Worm (Caenorhabditis elegans): Measurements from ENCODE around the gene F17E9.18.
"Not testable (repeated sequence)": the region's sequence is repeated elsewhere in the genome, so short reads cannot be mapped to it uniquely, and the experiment has no call there.

Gene F17E9.18

ce11 chrIV:8354572-8354971, 7.6 kb upstream of the F17E9.18 start, which contains the start of gene F17E9.3:
F17E9.3 (plus strand) TSS chrIV:8354872.
- no peak for TF ChIP-seq ama-1 (optimal IDR thresholded peaks at IDR 0.05)
- TF ChIP-seq ama-1 (GFP tag; optimal IDR thresholded peaks at IDR 0.05), result no peak
- TF ChIP-seq hmg-20 (GFP tag; IDR thresholded peaks at IDR 0.05), result no peak
- no peak for TF ChIP-seq F52B5.7 (tag; optimal IDR thresholded peaks at IDR 0.05)
- TF ChIP-seq T26A5.8 (tag; optimal IDR thresholded peaks at IDR 0.05), result no peak
- no peak for TF ChIP-seq attf-5 (GFP tag; optimal IDR thresholded peaks at IDR 0.05)
- no peak for TF ChIP-seq tlf-1 (GFP tag; optimal IDR thresholded peaks at IDR 0.05)
- TF ChIP-seq dpl-1 (GFP tag; optimal IDR thresholded peaks at IDR 0.05), result no peak
- TF ChIP-seq him-1 (tag; optimal IDR thresholded peaks at IDR 0.05), result no peak
- no peak for TF ChIP-seq hmg-1.2 (GFP tag; IDR thresholded peaks at IDR 0.05)
- TF ChIP-seq aptf-3 (GFP tag; IDR thresholded peaks at IDR 0.05), result no peak
- no peak for TF ChIP-seq zim-3 (tag; optimal IDR thresholded peaks at IDR 0.05)
- TF ChIP-seq rcor-1 (GFP tag; IDR thresholded peaks at IDR 0.05), result no peak
- no peak for TF ChIP-seq ets-4 (GFP tag; optimal IDR thresholded peaks at IDR 0.05)
- no peak for TF ChIP-seq snpc-3.4 (tag; optimal IDR thresholded peaks at IDR 0.05)
- TF ChIP-seq sea-2 (GFP tag; IDR thresholded peaks at IDR 0.05), result no peak
- TF ChIP-seq aptf-2 (GFP tag; conservative IDR thresholded peaks at IDR 0.05), result no peak

- not testable (repeated sequence) for TF ChIP-seq rpc-1 (optimal IDR thresholded peaks at IDR 0.05); rpc-1 (tag; optimal IDR thresholded peaks at IDR 0.05); efl-1 (GFP tag; optimal IDR thresholded peaks at IDR 0.05); akir-1 (GFP tag; optimal IDR thresholded peaks at IDR 0.05)
These were observed 5.1 kb upstream of the F17E9.18 start, which contains the start of gene F17E9.16 for ce11 chrIV:8352036-8352435. F17E9.16 (plus strand) TSS chrIV:8352336.

ce11 chrIV:8348073-8348472, 1.1 kb upstream of the F17E9.18 start, which contains the start of gene F17E9.4:
F17E9.4 (plus strand) TSS chrIV:8348373.
- TF ChIP-seq madf-6 (GFP tag; IDR thresholded peaks at IDR 0.05), result no peak
- TF ChIP-seq ztf-28 (GFP tag; IDR thresholded peaks at IDR 0.05), result no peak
- TF ChIP-seq F49E8.2 (tag; optimal IDR thresholded peaks at IDR 0.05; ENCODE audit: insufficient read depth), result no peak
- TF ChIP-seq mel-28 (tag; optimal IDR thresholded peaks at IDR 0.05; ENCODE audit: borderline replicate concordance), result no peak
- TF ChIP-seq F55B11.4 (tag; optimal IDR thresholded peaks at IDR 0.05; ENCODE audit: borderline replicate concordance, insufficient read depth), result no peak
- TF ChIP-seq snpc-1.3 (tag; optimal IDR thresholded peaks at IDR 0.05; ENCODE audit: insufficient read depth), result no peak
- TF ChIP-seq C06A6.2 (GFP tag; conservative IDR thresholded peaks at IDR 0.05), result no peak
- no peak for TF ChIP-seq Y95B8A.8 (GFP tag; IDR thresholded peaks at IDR 0.05)
- TF ChIP-seq gei-17 (GFP tag; optimal IDR thresholded peaks at IDR 0.05), result no peak
- no peak for TF ChIP-seq dpl-1 (GFP tag; optimal IDR thresholded peaks at IDR 0.05)
- no peak for TF ChIP-seq ztf-18 (tag; optimal IDR thresholded peaks at IDR 0.05)
- TF ChIP-seq xnd-1 (tag; optimal IDR thresholded peaks at IDR 0.05), result no peak
- TF ChIP-seq hrde-1 (tag; optimal IDR thresholded peaks at IDR 0.05; ENCODE audit: borderline replicate concordance), result no peak
- no peak for TF ChIP-seq zfh-2 (GFP tag; conservative IDR thresholded peaks at IDR 0.05)
- TF ChIP-seq lin-26 (GFP tag; IDR thresholded peaks at IDR 0.05), result no peak
- no peak for TF ChIP-seq lag-1 (GFP tag; IDR thresholded peaks at IDR 0.05)
- no peak for TF ChIP-seq dpff-1 (tag; optimal IDR thresholded peaks at IDR 0.05)
- no peak for TF ChIP-seq lin-40 (tag; optimal IDR thresholded peaks at IDR 0.05)

All from whole organism, young adult.